Worm (Caenorhabditis elegans) whole organism, L4 larva: ENCODE data around the gene R05F9.9.

Source experiments
- F10B5.3 ChIP-seq: sonication (generic microtip); optimal IDR thresholded peaks from 2 replicates; lab custom pipeline; 2016; ENCODE audit warnings: mild to moderate bottlenecking, missing genetic modification characterization, missing compliant biosample characterization
- F26F4.8 ChIP-seq: fragments of 200-800 bp; sonication (Bioruptor generic); conservative IDR thresholded peaks from 2 replicates; pipeline ENCODE4 v1.3.6; 2022; ENCODE audit warnings: missing genetic modification characterization, missing compliant biosample characterization
- F44E2.7 ChIP-seq: fragments of 200-800 bp; sonication (Bioruptor generic); IDR thresholded peaks from 2 replicates; pipeline ENCODE4 v2.1.2; 2022; ENCODE audit warnings: missing genetic modification characterization, missing compliant biosample characterization
- R02D3.7 ChIP-seq: fragments of 150-350 bp; sonication (generic microtip); optimal IDR thresholded peaks from 3 replicates; lab custom pipeline; 2014; ENCODE audit warnings: missing biosample characterization, missing genetic modification characterization
- T26A8.4 ChIP-seq: fragments of 200-800 bp; sonication (Bioruptor generic); IDR thresholded peaks from 2 replicates; pipeline ENCODE4 v1.3.6; 2022; ENCODE audit warnings: missing genetic modification characterization, missing compliant biosample characterization
- Y105C5A.15 ChIP-seq: fragments of 200-800 bp; sonication (Bioruptor generic); IDR thresholded peaks from 2 replicates; pipeline ENCODE4 v1.3.6; 2022; ENCODE audit warnings: missing genetic modification characterization, missing compliant biosample characterization
- ZK546.5 ChIP-seq, 2 experiments: sonication (generic microtip); optimal IDR thresholded peaks; 2 replicates each; lab custom pipeline; 2017; ENCODE audit warnings: missing biosample characterization in 2 of 2, missing genetic modification characterization in 2 of 2
- aha-1 ChIP-seq: fragments of 150-350 bp; peaks from one replicate; lab custom pipeline; 2014; ENCODE audit warnings: missing biosample characterization, missing genetic modification characterization
- arid-1 ChIP-seq: fragments of 200-800 bp; sonication (Bioruptor generic); conservative IDR thresholded peaks from 2 replicates; pipeline ENCODE4 v1.3.6; 2022; ENCODE audit warnings: missing genetic modification reagents, missing genetic modification characterization, missing compliant biosample characterization
- attf-4 ChIP-seq: sonication (generic microtip); optimal IDR thresholded peaks from 3 replicates; lab custom pipeline; 2017; ENCODE audit warnings: missing biosample characterization, missing genetic modification characterization
- ceh-20 ChIP-seq: fragments of 200-800 bp; sonication (Bioruptor generic); IDR thresholded peaks from 2 replicates; pipeline ENCODE4 v1.3.6; 2022; ENCODE audit warnings: missing genetic modification reagents, missing genetic modification characterization, missing compliant biosample characterization
- ceh-44 ChIP-seq: fragments of 200-800 bp; sonication (Bioruptor generic); IDR thresholded peaks from 2 replicates; pipeline ENCODE4 v1.3.6; 2022; ENCODE audit warnings: missing genetic modification reagents, missing genetic modification characterization, missing compliant biosample characterization
- ceh-82 ChIP-seq: sonication (generic microtip); optimal IDR thresholded peaks from 2 replicates; lab custom pipeline; 2017; ENCODE audit warnings: missing biosample characterization, missing genetic modification characterization
- ctbp-1 ChIP-seq: fragments of 200-800 bp; sonication (Bioruptor generic); IDR thresholded peaks from 2 replicates; pipeline ENCODE4 v1.3.6; 2022; ENCODE audit warnings: missing genetic modification reagents, missing genetic modification characterization, missing compliant biosample characterization
- daf-16 ChIP-seq, 3 experiments: sonication (generic microtip); optimal IDR thresholded peaks; 2 replicates each; lab custom pipeline; 2016 to 2017; ENCODE audit warnings: missing genetic modification characterization in 3 of 3, missing genetic modification reagents in 3 of 3, mild to moderate bottlenecking in 2 of 3, missing compliant biosample characterization in 2 of 3, missing biosample characterization in 1 of 3, moderate library complexity in 1 of 3
- daf-19 ChIP-seq: fragments of 200-800 bp; sonication (Bioruptor generic); conservative IDR thresholded peaks from 2 replicates; pipeline ENCODE4 v1.3.6; 2022; ENCODE audit warnings: missing genetic modification characterization, missing compliant biosample characterization
- dmd-6 ChIP-seq: fragments of 200-800 bp; sonication (Bioruptor generic); IDR thresholded peaks from 2 replicates; pipeline ENCODE4 v1.3.6; 2022; ENCODE audit warnings: missing genetic modification reagents, missing genetic modification characterization, missing compliant biosample characterization
- dmd-9 ChIP-seq: fragments of 200-800 bp; sonication (Bioruptor generic); IDR thresholded peaks from 2 replicates; pipeline ENCODE4 v1.3.6; 2022; ENCODE audit warnings: missing genetic modification reagents, missing genetic modification characterization, missing compliant biosample characterization
- dpl-1 ChIP-seq: fragments of 150-350 bp; optimal IDR thresholded peaks from 2 replicates; lab custom pipeline; 2014; ENCODE audit warnings: missing biosample characterization, missing genetic modification reagents, missing genetic modification characterization
- dve-1 ChIP-seq: sonication (generic microtip); optimal IDR thresholded peaks from 2 replicates; lab custom pipeline; 2017; ENCODE audit warnings: antibody characterized with exemption, mild to moderate bottlenecking, missing genetic modification characterization, missing compliant biosample characterization; ENCODE audit not compliant: insufficient read depth
- egl-43 ChIP-seq: fragments of 200-800 bp; sonication (Bioruptor generic); IDR thresholded peaks from 2 replicates; pipeline ENCODE4 v1.3.6; 2022; ENCODE audit warnings: missing genetic modification reagents, missing genetic modification characterization, missing compliant biosample characterization
- fos-1 ChIP-seq: fragments of 150-350 bp; optimal IDR thresholded peaks from 2 replicates; lab custom pipeline; 2014; ENCODE audit warnings: missing biosample characterization, missing genetic modification characterization
- gei-8 ChIP-seq: fragments of 200-800 bp; sonication (Bioruptor generic); optimal IDR thresholded peaks from 2 replicates; lab custom pipeline; 2018; ENCODE audit warnings: mild to moderate bottlenecking, missing genetic modification characterization, missing compliant biosample characterization
- hlh-11 ChIP-seq: fragments of 200-800 bp; sonication (Bioruptor generic); optimal IDR thresholded peaks from 2 replicates; lab custom pipeline; 2018; ENCODE audit warnings: mild to moderate bottlenecking, missing genetic modification characterization, missing compliant biosample characterization
- hlh-30 ChIP-seq: sonication (generic microtip); optimal IDR thresholded peaks from 2 replicates; lab custom pipeline; 2017; ENCODE audit warnings: antibody characterized with exemption, mild to moderate bottlenecking, missing genetic modification characterization, missing compliant biosample characterization; ENCODE audit not compliant: insufficient read depth
- lim-7 ChIP-seq: fragments of 200-800 bp; sonication (Bioruptor generic); IDR thresholded peaks from 2 replicates; pipeline ENCODE4 v1.3.6; 2022; ENCODE audit warnings: missing genetic modification characterization, missing compliant biosample characterization
- lin-1 ChIP-seq: fragments of 200-800 bp; sonication (Bioruptor generic); IDR thresholded peaks from 2 replicates; pipeline ENCODE4 v1.3.6; 2022; ENCODE audit warnings: missing genetic modification reagents, missing genetic modification characterization, missing compliant biosample characterization
- nhr-102 ChIP-seq: sonication (generic microtip); optimal IDR thresholded peaks from 2 replicates; lab custom pipeline; 2016; ENCODE audit warnings: mild to moderate bottlenecking, missing genetic modification characterization, moderate library complexity, missing compliant biosample characterization
- nhr-25 ChIP-seq: sonication (generic microtip); optimal IDR thresholded peaks from 2 replicates; lab custom pipeline; 2017; ENCODE audit warnings: missing genetic modification characterization, mild to moderate bottlenecking, missing compliant biosample characterization, antibody characterized with exemption, moderate library complexity, borderline replicate concordance; ENCODE audit not compliant: insufficient read depth
- nhr-28 ChIP-seq: fragments of 150-350 bp; optimal IDR thresholded peaks from 2 replicates; lab custom pipeline; 2014; ENCODE audit warnings: missing biosample characterization, missing genetic modification characterization
- nhr-41 ChIP-seq: fragments of 200-800 bp; sonication (Bioruptor generic); IDR thresholded peaks from 2 replicates; pipeline ENCODE4 v1.3.6; 2022; ENCODE audit warnings: missing genetic modification reagents, missing genetic modification characterization, missing compliant biosample characterization
- nhr-48 ChIP-seq: sonication (generic microtip); optimal IDR thresholded peaks from 2 replicates; lab custom pipeline; 2016; ENCODE audit warnings: mild to moderate bottlenecking, missing genetic modification characterization, missing compliant biosample characterization
- nhr-6 ChIP-seq: fragments of 150-350 bp; optimal IDR thresholded peaks from 2 replicates; lab custom pipeline; 2014; ENCODE audit warnings: missing biosample characterization, missing genetic modification characterization
- nhr-77 ChIP-seq: fragments of 150-350 bp; optimal IDR thresholded peaks from 2 replicates; lab custom pipeline; 2014; ENCODE audit warnings: missing biosample characterization, missing genetic modification characterization
- pha-4 ChIP-seq, 2 experiments: fragments of 150-350 bp in 1 of 2; fragments of 200-800 bp in 1 of 2; sonication (Bioruptor generic) in 1 of 2; IDR thresholded peaks in 1 of 2; optimal IDR thresholded peaks in 1 of 2; 2 replicates each; pipeline versions ENCODE4 v1.3.6 to Lab custom; 2014 to 2022; ENCODE audit warnings: missing genetic modification characterization in 2 of 2, missing genetic modification reagents in 2 of 2, missing biosample characterization in 1 of 2, missing compliant biosample characterization in 1 of 2
- pqm-1 ChIP-seq: sonication (generic microtip); optimal IDR thresholded peaks from 2 replicates; lab custom pipeline; 2017; ENCODE audit warnings: missing biosample characterization, missing genetic modification characterization
- rbr-2 ChIP-seq: sonication (generic microtip); optimal IDR thresholded peaks from 2 replicates; lab custom pipeline; 2016; ENCODE audit warnings: missing genotype, missing genetic modification characterization, missing compliant biosample characterization
- set-16 ChIP-seq: fragments of 200-800 bp; sonication (Bioruptor generic); IDR thresholded peaks from 2 replicates; pipeline ENCODE4 v1.3.6; 2022; ENCODE audit warnings: missing genetic modification reagents, missing genetic modification characterization, missing compliant biosample characterization
- snpc-4 ChIP-seq: fragments of 150-350 bp; optimal IDR thresholded peaks from 2 replicates; lab custom pipeline; 2014; ENCODE audit warnings: missing biosample characterization, missing genetic modification characterization
- tag-97 ChIP-seq: fragments of 200-800 bp; sonication (Bioruptor generic); IDR thresholded peaks from 2 replicates; pipeline ENCODE4 v1.3.6; 2022; ENCODE audit warnings: missing genetic modification characterization, missing compliant biosample characterization
- unc-130 ChIP-seq: sonication (generic microtip); optimal IDR thresholded peaks from 2 replicates; lab custom pipeline; 2016; ENCODE audit warnings: missing genetic modification reagents, missing genetic modification characterization, missing compliant biosample characterization
- unc-39 ChIP-seq: sonication (generic microtip); optimal IDR thresholded peaks from 2 replicates; lab custom pipeline; 2017; ENCODE audit warnings: missing biosample characterization, missing genetic modification characterization
- unc-62 ChIP-seq, 3 experiments: fragments of 150-350 bp in 1 of 3; sonication (generic microtip); optimal IDR thresholded peaks in 2 of 3; peaks in 1 of 3; 1 replicate in 1 of 3; 2 replicates in 2 of 3; lab custom pipeline; 2014 to 2017; ENCODE audit warnings: missing biosample characterization in 3 of 3, missing genetic modification characterization in 3 of 3, missing genetic modification reagents in 3 of 3, missing genotype in 1 of 3
- vab-7 ChIP-seq: fragments of 200-800 bp; sonication (Bioruptor generic); IDR thresholded peaks from 2 replicates; pipeline ENCODE4 v1.3.6; 2022; ENCODE audit warnings: missing genetic modification reagents, missing genetic modification characterization, missing compliant biosample characterization
- zag-1 ChIP-seq: fragments of 150-350 bp; optimal IDR thresholded peaks from 2 replicates; lab custom pipeline; 2014; ENCODE audit warnings: missing biosample characterization, missing genetic modification characterization
- zfp-2 ChIP-seq: sonication (generic microtip); optimal IDR thresholded peaks from 2 replicates; lab custom pipeline; 2016; ENCODE audit warnings: mild to moderate bottlenecking, missing genetic modification characterization, missing compliant biosample characterization
- zfp-3 ChIP-seq: fragments of 200-800 bp; sonication (Bioruptor generic); conservative IDR thresholded peaks from 2 replicates; pipeline ENCODE4 v1.3.6; 2022; ENCODE audit warnings: missing genetic modification reagents, missing genetic modification characterization, missing compliant biosample characterization
- zip-11 ChIP-seq: fragments of 200-800 bp; sonication (Bioruptor generic); IDR thresholded peaks from 2 replicates; pipeline ENCODE4 v1.3.6; 2022; ENCODE audit warnings: missing genetic modification characterization, missing compliant biosample characterization
- zip-2 ChIP-seq: fragments of 150-350 bp; optimal IDR thresholded peaks from 2 replicates; lab custom pipeline; 2014; ENCODE audit warnings: missing biosample characterization, missing genetic modification characterization
- ztf-7 ChIP-seq: fragments of 150-350 bp; optimal IDR thresholded peaks from 2 replicates; lab custom pipeline; 2014; ENCODE audit warnings: missing biosample characterization, missing genetic modification characterization

Gene R05F9.9

DNA sequence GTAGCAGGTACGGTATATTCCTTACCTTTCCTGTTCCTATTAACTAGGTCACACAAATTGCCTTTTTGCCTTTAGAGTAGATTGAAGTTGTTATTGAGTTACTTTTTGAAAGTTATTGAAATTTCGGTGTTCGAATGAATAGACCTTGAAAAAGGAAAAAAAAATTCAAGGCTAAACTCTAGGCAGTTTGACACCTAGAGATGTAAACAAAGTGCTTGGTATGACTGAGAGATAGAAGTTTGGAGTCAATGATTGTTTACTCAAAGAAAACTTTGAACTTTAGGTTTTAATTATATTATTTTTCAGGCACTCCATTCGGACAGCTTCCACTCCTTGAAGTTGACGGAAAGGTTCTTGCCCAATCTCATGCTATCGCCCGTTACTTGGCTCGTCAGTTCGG, 19.4 kb downstream of the R05F9.9 start:
- TF ChIP-seq nhr-77 (tag; lab: Kevin White, UChicago) (no peak), zip-11 (GFP tag; lab: Robert Waterston, UW) (no peak), nhr-6 (tag; lab: Kevin White, UChicago) (no peak), ceh-82 (tag; lab: Kevin White, UChicago) (no peak), nhr-102 (tag; lab: Kevin White, UChicago) (no peak), zfp-2 (no peak), hlh-30 (no peak), F10B5.3 (tag; lab: Kevin White, UChicago) (no peak), dpl-1 (GFP tag; lab: Kevin White, UChicago) (no peak), unc-130 (no peak), daf-19 (GFP tag; lab: Robert Waterston, UW) (no peak), T26A8.4 (GFP tag; lab: Robert Waterston, UW) (no peak), egl-43 (no peak), pha-4 (GFP tag; IDR thresholded peaks at IDR 0.05; lab: Robert Waterston, UW) (no peak; the same call in 1 of the 2 replicates), pha-4 (tag; optimal IDR thresholded peaks at IDR 0.05; lab: Kevin White, UChicago) (no peak), nhr-25 (tag; lab: Kevin White, UChicago) (no peak), daf-16 (GFP tag; optimal IDR thresholded peaks at IDR 0.05; lab: Kevin White, UChicago) (no peak), daf-16 (tag; optimal IDR thresholded peaks at IDR 0.05; lab: Kevin White, UChicago) (peak; percentile 75), tag-97 (no peak), vab-7 (GFP tag; lab: Robert Waterston, UW) (no peak), dve-1 (tag; lab: Kevin White, UChicago) (peak; percentile 27), zag-1 (tag; lab: Kevin White, UChicago) (no peak), F44E2.7 (no peak), aha-1 (tag; lab: Kevin White, UChicago) (peak; percentile 3), lim-7 (GFP tag; lab: Robert Waterston, UW) (0 out of 2 replicates have a peak, but pooled peaks have one; percentile 7), dmd-9 (no peak)

DNA sequence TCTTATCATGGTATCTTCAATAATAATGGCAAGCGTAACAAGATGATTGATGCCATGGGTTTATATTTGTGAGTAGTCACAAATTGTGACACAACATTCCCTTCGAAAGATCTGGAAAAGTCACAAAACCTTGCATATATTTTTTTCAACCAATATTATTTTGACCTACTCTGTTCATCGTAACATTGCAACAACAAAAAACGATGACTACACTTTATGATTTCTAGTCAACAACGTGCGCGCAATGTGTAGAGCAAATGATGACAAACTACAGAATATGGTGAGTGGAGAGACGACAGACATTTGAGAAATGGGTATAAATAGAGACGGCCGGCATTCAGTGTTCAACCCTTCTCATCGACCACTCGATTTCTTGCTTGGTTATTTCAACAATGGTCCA, 20.2 kb downstream of the R05F9.9 start, which contains the start of gene gst-7:
TSS of gene gst-7 (plus strand) at position 336 of the 400 bp plus-strand sequence.
- TF ChIP-seq Y105C5A.15 (GFP tag; lab: Robert Waterston, UW) (no peak), nhr-48 (tag; lab: Kevin White, UChicago) (peak; percentile 71), pqm-1 (tag; lab: Kevin White, UChicago) (peak; percentile 38), vab-7 (GFP tag; lab: Robert Waterston, UW) (no peak), zfp-3 (GFP tag; lab: Robert Waterston, UW) (no peak), zip-2 (tag; lab: Kevin White, UChicago) (no peak), zag-1 (tag; lab: Kevin White, UChicago) (no peak), hlh-11 (tag; lab: Kevin White, UChicago) (peak; percentile 79), arid-1 (GFP tag; lab: Robert Waterston, UW) (no peak), attf-4 (no peak), ztf-7 (tag; lab: Kevin White, UChicago) (peak; percentile 5), F26F4.8 (GFP tag; lab: Robert Waterston, UW) (no peak), unc-62 (GFP tag; optimal IDR thresholded peaks at IDR 0.05 in 1 of 2; lab: Kevin White, UChicago) (no peak), unc-62 (tag; optimal IDR thresholded peaks at IDR 0.05; lab: Kevin White, UChicago) (no peak), fos-1 (no peak), R02D3.7 (tag; lab: Kevin White, UChicago) (no peak), nhr-41 (no peak), nhr-28 (peak; percentile 97), ceh-44 (no peak), dmd-6 (GFP tag; lab: Robert Waterston, UW) (peak; percentile 73), ceh-20 (GFP tag; lab: Robert Waterston, UW) (no peak), gei-8 (GFP tag; lab: Kevin White, UChicago) (no peak), rbr-2 (tag; lab: Kevin White, UChicago) (no peak), unc-39 (tag; lab: Kevin White, UChicago) (no peak), ctbp-1 (GFP tag; lab: Robert Waterston, UW) (no peak), ZK546.5 (tag; optimal IDR thresholded peaks at IDR 0.05; lab: Kevin White, UChicago) (no peak), snpc-4 (tag; lab: Kevin White, UChicago) (no peak), hlh-30 (peak; percentile 66), lin-1 (GFP tag; lab: Robert Waterston, UW) (no peak), pha-4 (GFP tag; IDR thresholded peaks at IDR 0.05; lab: Robert Waterston, UW) (no peak), pha-4 (tag; optimal IDR thresholded peaks at IDR 0.05; lab: Kevin White, UChicago) (peak; percentile 37), set-16 (GFP tag; lab: Robert Waterston, UW) (no peak)
